Fruit fly (Drosophila melanogaster): Measurements from ENCODE around the gene CG9776.

CG9776 gene

dm6 chr3R:4307664-4308416, 26.0 kb downstream of the CG9776 start, which contains the start of gene MP1:
MP1 (plus strand) TSS chr3R:4307908.
- TF ChIP-seq woc (GFP tag; optimal IDR thresholded peaks at IDR 0.05) (no peak), pan (optimal IDR thresholded peaks at IDR 0.05) (no peak), CG32264 (GFP tag; optimal IDR thresholded peaks at IDR 0.05) (no peak), CG9705 (GFP tag; optimal IDR thresholded peaks at IDR 0.05) (no peak), ey (GFP tag; optimal IDR thresholded peaks at IDR 0.05) (no peak), sage (GFP tag; optimal IDR thresholded peaks at IDR 0.05) (no peak), fru (GFP tag; optimal IDR thresholded peaks at IDR 0.05) (no peak), foxo (GFP tag; optimal IDR thresholded peaks at IDR 0.05) (no peak), jim (GFP tag; optimal IDR thresholded peaks at IDR 0.05) (no peak), brk (GFP tag; optimal IDR thresholded peaks at IDR 0.05) (no peak), Hr83 (GFP tag; optimal IDR thresholded peaks at IDR 0.05; ENCODE audit: poor library complexity, severe bottlenecking) (peak; percentile 16), N (GFP tag; optimal IDR thresholded peaks at IDR 0.05) (no peak), Vsx2 (GFP tag; optimal IDR thresholded peaks at IDR 0.05; ENCODE audit: partially characterized antibody) (no peak), OdsH (GFP tag; optimal IDR thresholded peaks at IDR 0.05) (peak; percentile 29), dl (GFP tag; optimal IDR thresholded peaks at IDR 0.05; ENCODE audit: insufficient read depth in 1 of 2, partially characterized antibody in 2 of 2) (peak; percentile 90 to 91), Dfd (GFP tag; optimal IDR thresholded peaks at IDR 0.05) (no peak), Myc (optimal IDR thresholded peaks at IDR 0.05) (no peak), Mio (GFP tag; optimal IDR thresholded peaks at IDR 0.05) (no peak), Dif (GFP tag; optimal IDR thresholded peaks at IDR 0.05; ENCODE audit: partially characterized antibody) (peak; percentile 84), dsf (GFP tag; optimal IDR thresholded peaks at IDR 0.05; ENCODE audit: borderline replicate concordance) (no peak), GATAd (GFP tag; optimal IDR thresholded peaks at IDR 0.05) (no peak), br (GFP tag; optimal IDR thresholded peaks at IDR 0.05) (no peak), h (GFP tag; optimal IDR thresholded peaks at IDR 0.05) (no peak), Hnf4 (GFP tag; optimal IDR thresholded peaks at IDR 0.05) (peak; percentile 39), dmrt93B (GFP tag; optimal IDR thresholded peaks at IDR 0.05) (no peak), lola (GFP tag; optimal IDR thresholded peaks at IDR 0.05) (no peak), Hr78 (GFP tag; optimal IDR thresholded peaks at IDR 0.05) (no peak), usp (GFP tag; optimal IDR thresholded peaks at IDR 0.05) (no peak), HLH106 (tag; optimal IDR thresholded peaks at IDR 0.05) (no peak), Rel (GFP tag; optimal IDR thresholded peaks at IDR 0.05) (no peak), Rel (tag; optimal IDR thresholded peaks at IDR 0.05) (peak; percentile 60), sv (GFP tag; optimal IDR thresholded peaks at IDR 0.05) (no peak), tai (GFP tag; optimal IDR thresholded peaks at IDR 0.05) (no peak), Abd-B (GFP tag; optimal IDR thresholded peaks at IDR 0.05) (no peak), Jra (GFP tag; optimal IDR thresholded peaks at IDR 0.05) (no peak), CrebA (GFP tag; optimal IDR thresholded peaks at IDR 0.05; ENCODE audit: borderline replicate concordance) (no peak), Sp1 (GFP tag; optimal IDR thresholded peaks at IDR 0.05) (no peak), psq (GFP tag; optimal IDR thresholded peaks at IDR 0.05) (no peak), rgr (GFP tag; optimal IDR thresholded peaks at IDR 0.05) (no peak)

- no peak for TF ChIP-seq CG9705 (GFP tag; optimal IDR thresholded peaks at IDR 0.05)
- no peak for TF ChIP-seq Sp1 (GFP tag; optimal IDR thresholded peaks at IDR 0.05)
- no peak for TF ChIP-seq Dfd (GFP tag; optimal IDR thresholded peaks at IDR 0.05)
- no peak for TF ChIP-seq br (GFP tag; optimal IDR thresholded peaks at IDR 0.05)
Measured at dm6 chr3R:4301485-4301884, 32.4 kb downstream of the CG9776 start.

DNA sequence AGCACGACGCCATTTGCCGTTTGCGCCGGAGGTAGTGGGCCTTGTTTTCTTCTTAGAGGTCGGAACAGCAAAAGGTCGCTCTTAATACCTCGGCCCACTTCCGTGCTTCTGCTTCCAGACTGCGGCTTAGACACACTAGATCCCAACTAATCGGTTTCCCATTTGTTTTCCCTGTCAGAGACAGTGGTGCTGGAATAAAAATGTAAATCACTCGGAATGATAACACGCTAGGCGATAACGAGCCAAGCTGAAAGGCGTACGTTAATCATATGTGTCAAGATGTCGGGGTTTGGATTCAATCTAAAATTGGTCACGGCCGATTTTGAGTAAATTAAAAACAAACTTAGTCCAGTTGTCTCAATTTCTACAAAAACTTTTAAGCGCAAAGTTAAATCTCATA, 39.2 kb downstream of the CG9776 start, which contains the start of gene Nepl11:
Gene Nepl11 (minus strand): TSS at position 152 of the 400 bp plus-strand sequence.
- TF ChIP-seq fru (GFP tag; optimal IDR thresholded peaks at IDR 0.05) (no peak), lola (GFP tag; optimal IDR thresholded peaks at IDR 0.05) (no peak), Vsx2 (GFP tag; optimal IDR thresholded peaks at IDR 0.05; ENCODE audit: partially characterized antibody) (no peak), pan (optimal IDR thresholded peaks at IDR 0.05) (no peak), HLH106 (tag; optimal IDR thresholded peaks at IDR 0.05) (no peak), Abd-B (GFP tag; optimal IDR thresholded peaks at IDR 0.05) (no peak), woc (GFP tag; optimal IDR thresholded peaks at IDR 0.05) (no peak), brk (GFP tag; optimal IDR thresholded peaks at IDR 0.05) (no peak), foxo (GFP tag; optimal IDR thresholded peaks at IDR 0.05) (no peak), sv (GFP tag; optimal IDR thresholded peaks at IDR 0.05) (no peak), tai (GFP tag; optimal IDR thresholded peaks at IDR 0.05) (no peak), OdsH (GFP tag; optimal IDR thresholded peaks at IDR 0.05) (no peak), usp (GFP tag; optimal IDR thresholded peaks at IDR 0.05) (no peak), rgr (GFP tag; optimal IDR thresholded peaks at IDR 0.05) (no peak), jim (GFP tag; optimal IDR thresholded peaks at IDR 0.05) (no peak), br (GFP tag; optimal IDR thresholded peaks at IDR 0.05) (no peak), Dif (GFP tag; optimal IDR thresholded peaks at IDR 0.05; ENCODE audit: partially characterized antibody) (no peak), Myc (optimal IDR thresholded peaks at IDR 0.05) (no peak), CrebA (GFP tag; optimal IDR thresholded peaks at IDR 0.05; ENCODE audit: borderline replicate concordance) (no peak)
